Worm (Caenorhabditis elegans): ENCODE data around the gene F15E6.3.

ce11 chrIV:4317638-4318037, 22.9 kb downstream of the F15E6.3 start:
- TF ChIP-seq ceh-2 (tag; optimal IDR thresholded peaks at IDR 0.05) = no peak
- no peak for TF ChIP-seq nfya-1 (tag; optimal IDR thresholded peaks at IDR 0.05)
- TF ChIP-seq tbx-2 (tag; optimal IDR thresholded peaks at IDR 0.05) = no peak
- TF ChIP-seq hlh-30 (tag; optimal IDR thresholded peaks at IDR 0.05; ENCODE audit: insufficient read depth) = no peak
- TF ChIP-seq sdc-2 (tag; optimal IDR thresholded peaks at IDR 0.05) = no peak
- no peak for TF ChIP-seq dve-1 (tag; optimal IDR thresholded peaks at IDR 0.05)
- no peak for TF ChIP-seq ahr-1 (tag; optimal IDR thresholded peaks at IDR 0.05)
- no peak for TF ChIP-seq pag-3 (tag; optimal IDR thresholded peaks at IDR 0.05; ENCODE audit: borderline replicate concordance)
- TF ChIP-seq nhr-11 (tag; optimal IDR thresholded peaks at IDR 0.05) = no peak
- TF ChIP-seq ama-1 (optimal IDR thresholded peaks at IDR 0.05) = no peak
- TF ChIP-seq ceh-24 (tag; optimal IDR thresholded peaks at IDR 0.05) = no peak
- TF ChIP-seq ceh-45 (GFP tag; IDR thresholded peaks at IDR 0.05) = no peak
